Comparison of ENCODE assay signal across 2 fruit fly cellular contexts in the genomic region with DNA sequence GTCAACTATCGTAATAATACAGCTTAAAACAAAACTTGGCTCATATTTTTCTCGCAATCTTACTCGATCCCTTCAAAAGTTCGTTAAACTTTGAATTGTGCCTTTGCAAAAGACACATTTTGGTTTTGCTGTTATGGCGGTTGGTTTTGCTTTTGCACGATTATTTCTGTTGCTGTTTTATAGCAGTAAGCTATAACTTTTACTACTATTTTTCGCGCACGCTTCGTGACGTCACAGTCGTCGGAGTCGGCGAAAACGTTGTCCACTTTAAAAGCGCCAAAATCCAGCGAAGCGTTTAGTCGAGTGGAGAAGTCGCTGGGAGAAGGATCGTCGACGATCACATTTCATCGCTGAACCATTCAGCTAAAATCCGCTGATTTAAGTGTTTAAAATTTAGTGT.
TF ChIP-seq lines count a peak whose summit lies in the region.

A gene (plus strand): TSS at position 313 of the 400 bp plus-strand sequence.

- no peak for TF ChIP-seq CTCF in whole organism, embryonic (GFP tag; optimal IDR thresholded peaks at IDR 0.05; lab: Kevin White, UChicago)

TF ChIP-seq in whole organism, embryonic, 481 proteins besides CTCF, POLR2A, EP300 and RAD21:
- TF ChIP-seq ara (GFP tag; IDR thresholded peaks at IDR 0.05; lab: Robert Waterston, UW) = no peak
- no peak for TF ChIP-seq CrebB (tag; optimal IDR thresholded peaks at IDR 0.05; lab: Kevin White, UChicago)
- TF ChIP-seq tio (GFP tag; optimal IDR thresholded peaks at IDR 0.05; lab: Kevin White, UChicago) = no peak
- TF ChIP-seq B-H1 (GFP tag; IDR thresholded peaks at IDR 0.05; lab: Robert Waterston, UW) = no peak
- no peak for TF ChIP-seq CG17385 (GFP tag; optimal IDR thresholded peaks at IDR 0.05; lab: Kevin White, UChicago)
- TF ChIP-seq Dip2 (GFP tag; IDR thresholded peaks at IDR 0.05; lab: Robert Waterston, UW) = no peak
- 0 out of 3 replicates have a peak, but pooled peaks have one; percentile 15 for TF ChIP-seq CG7357 (GFP tag; IDR thresholded peaks at IDR 0.05; lab: Robert Waterston, UW)
- peak; percentile 89 for TF ChIP-seq CG18011 (GFP tag; optimal IDR thresholded peaks at IDR 0.05; lab: Kevin White, UChicago)

TF ChIP-seq in whole organism, pupa, 21 proteins besides CTCF, POLR2A, EP300 and RAD21:
- TF ChIP-seq CG4496 (GFP tag; IDR thresholded peaks at IDR 0.05; lab: Robert Waterston, UW) (peak; percentile 53; the same call in 1 of the 3 replicates), rn (GFP tag; IDR thresholded peaks at IDR 0.05; lab: Robert Waterston, UW) (no peak), D1 (tag; optimal IDR thresholded peaks at IDR 0.05; lab: Kevin White, UChicago) (no peak), EcR (GFP tag; optimal IDR thresholded peaks at IDR 0.05; lab: Kevin White, UChicago) (peak; percentile 62), Pif1B (GFP tag; optimal IDR thresholded peaks at IDR 0.05; lab: Kevin White, UChicago) (no peak), Pif1A (GFP tag; optimal IDR thresholded peaks at IDR 0.05; lab: Kevin White, UChicago) (no peak)
